Fruit fly (Drosophila melanogaster): ENCODE data around the gene CG9813.

The CG9813 gene

DNA sequence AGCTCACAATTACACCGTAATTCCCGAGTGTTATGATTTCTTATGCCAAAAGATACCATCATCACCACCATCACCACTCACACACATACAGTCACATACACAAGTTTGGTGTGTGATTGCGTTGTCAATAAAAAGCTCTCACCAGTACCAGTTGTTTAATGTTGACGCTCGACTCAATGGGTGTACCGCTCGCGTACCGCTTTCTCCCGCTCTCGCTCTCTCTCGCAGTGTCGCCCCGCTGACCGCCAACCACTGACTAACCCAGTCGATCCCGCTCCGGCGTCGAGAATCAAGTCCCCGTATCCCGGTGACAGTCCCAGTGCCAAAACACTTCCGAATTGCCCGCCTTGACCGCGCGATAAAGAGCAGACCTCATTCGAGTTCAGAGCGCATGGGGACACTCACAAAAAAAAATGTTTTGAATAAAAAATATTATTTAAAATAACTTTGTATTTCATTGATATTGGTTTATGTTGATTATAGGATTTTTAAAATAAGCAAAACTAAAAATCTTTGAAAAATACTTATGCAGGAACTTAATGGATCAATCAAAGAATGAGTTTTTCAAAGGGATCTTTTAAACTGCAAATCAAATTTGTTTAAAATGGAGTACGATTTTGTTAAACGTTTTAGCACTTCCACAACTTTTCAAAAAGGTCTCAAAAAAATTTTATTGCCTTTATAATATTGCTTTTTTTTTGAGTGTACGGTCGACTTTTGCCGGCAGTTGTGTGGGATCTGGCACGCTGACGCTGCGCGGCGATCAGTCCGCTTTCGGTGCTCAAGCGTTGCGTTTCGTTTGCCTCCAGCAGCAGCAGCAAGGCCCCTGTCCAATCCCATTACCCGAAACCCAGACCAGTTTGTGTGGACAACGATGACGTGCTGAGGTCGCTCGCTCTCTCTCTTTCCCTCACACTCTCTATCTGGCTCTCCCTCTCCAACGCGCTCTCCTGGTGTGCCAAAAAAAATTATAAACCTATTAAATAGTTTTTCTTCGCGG lies 15.1 kb downstream of the CG9813 start, which contains the start of gene Dic1:
Dic1 (plus strand) TSS at position 764 of the 1,000 bp plus-strand sequence.
- TF ChIP-seq rgr (GFP tag; optimal IDR thresholded peaks at IDR 0.05) (peak; percentile 97), usp (GFP tag; optimal IDR thresholded peaks at IDR 0.05) (no peak), jim (GFP tag; optimal IDR thresholded peaks at IDR 0.05) (no peak), GATAd (GFP tag; optimal IDR thresholded peaks at IDR 0.05) (peak; percentile 39), dsf (GFP tag; optimal IDR thresholded peaks at IDR 0.05; ENCODE audit: borderline replicate concordance) (peak; percentile 72), Sp1 (GFP tag; optimal IDR thresholded peaks at IDR 0.05) (peak; percentile 98), Jra (GFP tag; optimal IDR thresholded peaks at IDR 0.05) (peak; percentile 87), Dif (GFP tag; optimal IDR thresholded peaks at IDR 0.05; ENCODE audit: partially characterized antibody) (peak; percentile 96), foxo (GFP tag; optimal IDR thresholded peaks at IDR 0.05) (peak in 1 of 2 experiments; percentile 98), fru (GFP tag; optimal IDR thresholded peaks at IDR 0.05) (peak; percentile 97), tai (GFP tag; optimal IDR thresholded peaks at IDR 0.05) (peak; percentile 93), Vsx2 (GFP tag; optimal IDR thresholded peaks at IDR 0.05; ENCODE audit: partially characterized antibody) (peak; percentile 93), Mio (GFP tag; optimal IDR thresholded peaks at IDR 0.05) (peak; percentile 42), CG32264 (GFP tag; optimal IDR thresholded peaks at IDR 0.05) (peak; percentile 88), Hnf4 (GFP tag; optimal IDR thresholded peaks at IDR 0.05) (peak; percentile 90), CrebA (GFP tag; optimal IDR thresholded peaks at IDR 0.05; ENCODE audit: borderline replicate concordance) (peak; percentile 74), Dfd (GFP tag; optimal IDR thresholded peaks at IDR 0.05) (peak; percentile 93), ey (GFP tag; optimal IDR thresholded peaks at IDR 0.05) (peak; percentile 95), sage (GFP tag; optimal IDR thresholded peaks at IDR 0.05) (peak; percentile 83), Abd-B (GFP tag; optimal IDR thresholded peaks at IDR 0.05) (no peak), woc (GFP tag; optimal IDR thresholded peaks at IDR 0.05) (peak; percentile 88), OdsH (GFP tag; optimal IDR thresholded peaks at IDR 0.05) (peak; percentile 98), dmrt93B (GFP tag; optimal IDR thresholded peaks at IDR 0.05) (peak; percentile 97), lola (GFP tag; optimal IDR thresholded peaks at IDR 0.05) (no peak), HLH106 (tag; optimal IDR thresholded peaks at IDR 0.05) (peak; percentile 96), Hr83 (GFP tag; optimal IDR thresholded peaks at IDR 0.05; ENCODE audit: poor library complexity, severe bottlenecking) (peak; percentile 90), dl (GFP tag; optimal IDR thresholded peaks at IDR 0.05; ENCODE audit: insufficient read depth in 1 of 2, partially characterized antibody in 2 of 2) (peak; percentile 93 to 94), br (GFP tag; optimal IDR thresholded peaks at IDR 0.05) (peak; percentile 96), Myc (optimal IDR thresholded peaks at IDR 0.05) (no peak), Hr78 (GFP tag; optimal IDR thresholded peaks at IDR 0.05) (no peak), psq (GFP tag; optimal IDR thresholded peaks at IDR 0.05) (peak; percentile 96), pan (optimal IDR thresholded peaks at IDR 0.05) (no peak), brk (GFP tag; optimal IDR thresholded peaks at IDR 0.05) (peak; percentile 92), sv (GFP tag; optimal IDR thresholded peaks at IDR 0.05) (peak; percentile 97), Rel (GFP tag; optimal IDR thresholded peaks at IDR 0.05) (peak; percentile 91), Rel (tag; optimal IDR thresholded peaks at IDR 0.05) (peak; percentile 58), h (GFP tag; optimal IDR thresholded peaks at IDR 0.05) (peak; percentile 97), CG9705 (GFP tag; optimal IDR thresholded peaks at IDR 0.05) (peak; percentile 91), N (GFP tag; optimal IDR thresholded peaks at IDR 0.05) (no peak)

DNA sequence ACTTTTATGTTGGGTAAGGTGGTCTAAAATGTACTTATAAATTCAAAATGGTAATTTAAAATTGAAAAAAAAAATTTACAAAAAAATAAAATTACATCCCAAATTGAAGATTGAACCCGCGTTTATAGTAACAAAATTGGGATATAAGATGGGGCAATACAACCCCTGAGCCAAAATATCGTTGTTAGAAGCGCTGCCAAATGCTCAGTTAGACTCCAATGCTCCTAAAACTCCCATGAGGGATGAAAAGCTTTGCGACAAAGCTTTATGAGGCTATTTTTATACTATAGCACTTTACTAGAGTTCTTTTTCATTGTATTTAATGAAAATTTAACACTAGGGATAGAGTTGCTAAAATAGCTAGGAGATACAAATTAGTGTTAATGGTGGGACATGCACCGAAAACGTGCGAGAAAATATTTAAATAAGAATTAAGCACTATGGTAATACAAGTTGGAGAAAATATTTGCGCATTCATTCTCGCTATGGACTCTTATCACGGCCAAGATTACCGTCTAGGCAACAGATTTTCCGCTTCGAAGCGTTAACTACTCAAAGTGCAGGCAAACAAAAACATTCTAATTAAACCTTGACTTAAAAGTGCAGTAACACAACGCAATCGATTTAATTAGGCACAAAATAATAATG lies 16.1 kb downstream of the CG9813 start:
- no peak for TF ChIP-seq Mio (GFP tag; optimal IDR thresholded peaks at IDR 0.05)
- TF ChIP-seq jim (GFP tag; optimal IDR thresholded peaks at IDR 0.05): no peak
- no peak for TF ChIP-seq pan (optimal IDR thresholded peaks at IDR 0.05)
- TF ChIP-seq Dfd (GFP tag; optimal IDR thresholded peaks at IDR 0.05): no peak
- no peak for TF ChIP-seq Sp1 (GFP tag; optimal IDR thresholded peaks at IDR 0.05)
- TF ChIP-seq Hr78 (GFP tag; optimal IDR thresholded peaks at IDR 0.05): no peak
- no peak for TF ChIP-seq GATAd (GFP tag; optimal IDR thresholded peaks at IDR 0.05)
- TF ChIP-seq OdsH (GFP tag; optimal IDR thresholded peaks at IDR 0.05): no peak
- TF ChIP-seq psq (GFP tag; optimal IDR thresholded peaks at IDR 0.05): no peak
- no peak for TF ChIP-seq CG9705 (GFP tag; optimal IDR thresholded peaks at IDR 0.05)
- no peak for TF ChIP-seq br (GFP tag; optimal IDR thresholded peaks at IDR 0.05)
- no peak for TF ChIP-seq Dif (GFP tag; optimal IDR thresholded peaks at IDR 0.05; ENCODE audit: partially characterized antibody)
- no peak for TF ChIP-seq Myc (optimal IDR thresholded peaks at IDR 0.05)
- no peak for TF ChIP-seq sage (GFP tag; optimal IDR thresholded peaks at IDR 0.05)
- TF ChIP-seq dsf (GFP tag; optimal IDR thresholded peaks at IDR 0.05; ENCODE audit: borderline replicate concordance): no peak
- no peak for TF ChIP-seq lola (GFP tag; optimal IDR thresholded peaks at IDR 0.05)
- no peak for TF ChIP-seq ey (GFP tag; optimal IDR thresholded peaks at IDR 0.05)

Data from whole organism, wandering third instar larva.